Worm (Caenorhabditis elegans) whole organism, early embryonic: ENCODE data around the gene cdc-73.

Source experiments
- ama-1 ChIP-seq: fragments of 150-350 bp; optimal IDR thresholded peaks from 2 replicates; lab custom pipeline; 2014
- ceh-13 ChIP-seq: fragments of 200-800 bp; sonication (Bioruptor generic); optimal IDR thresholded peaks from 2 replicates; lab custom pipeline; 2018; ENCODE audit warnings: mild to moderate bottlenecking, missing genetic modification characterization, missing compliant biosample characterization
- flt-1 ChIP-seq: fragments of 200-800 bp; sonication (Bioruptor generic); IDR thresholded peaks from 2 replicates; pipeline ENCODE4 v1.3.6; 2022; ENCODE audit warnings: missing genetic modification characterization, missing compliant biosample characterization
- hmg-4 ChIP-seq: fragments of 200-800 bp; sonication (Bioruptor generic); optimal IDR thresholded peaks from 2 replicates; lab custom pipeline; 2018; ENCODE audit warnings: mild to moderate bottlenecking, missing genetic modification characterization, missing compliant biosample characterization
- scrt-1 ChIP-seq: fragments of 200-800 bp; sonication (Bioruptor generic); IDR thresholded peaks from 2 replicates; pipeline ENCODE4 v1.3.6; 2022; ENCODE audit warnings: missing genetic modification characterization, missing compliant biosample characterization
- sea-1 ChIP-seq: fragments of 200-800 bp; sonication (Bioruptor generic); conservative IDR thresholded peaks from 2 replicates; pipeline ENCODE4 v1.3.6; 2022; ENCODE audit warnings: missing genetic modification characterization, missing compliant biosample characterization

- TF ChIP-seq ceh-13 (no peak), scrt-1 (no peak), sea-1 (no peak), hmg-4 (GFP tag; lab: Kevin White, UChicago) (no peak), ama-1 (no peak), flt-1 (no peak)
Observed at ce11 chrIV:4021847-4022780, 20.3 kb upstream of the cdc-73 start.
